Worm (Caenorhabditis elegans): ENCODE results near the gene M163.9.

The M163.9 gene

DNA sequence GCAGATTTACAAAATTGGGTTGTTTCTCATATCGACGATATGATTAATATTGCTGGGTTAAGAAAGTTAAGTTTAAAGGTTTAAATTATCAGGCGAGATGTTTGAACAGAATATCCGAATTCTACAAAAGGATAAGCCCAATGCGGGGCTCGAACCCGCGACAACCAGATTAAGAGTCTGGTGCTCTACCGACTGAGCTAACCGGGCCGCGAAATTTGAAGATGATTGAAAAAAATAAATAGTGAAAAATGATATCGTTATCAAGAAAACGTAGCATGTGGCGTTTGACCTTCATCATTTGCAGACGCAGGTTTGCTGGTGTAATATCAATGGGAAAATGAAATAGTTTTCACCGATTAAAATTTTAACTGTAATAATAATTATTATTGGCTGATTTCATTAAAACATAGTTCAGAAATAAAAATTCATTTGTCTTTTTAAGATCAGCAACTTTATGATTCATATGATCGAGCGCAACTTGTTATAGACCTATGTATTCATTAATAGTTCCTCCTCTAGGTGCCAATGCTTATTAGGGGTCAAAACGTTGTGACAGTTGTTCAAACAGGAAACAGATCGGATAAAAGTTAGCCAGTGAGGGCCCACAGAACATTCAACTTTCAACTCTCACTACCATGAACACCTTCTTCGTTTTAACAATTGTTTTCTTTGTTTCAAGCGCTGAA, 9.5 kb downstream of the M163.9 start, which contains the start of gene M163.11 (continued):
- TF ChIP-seq F44E2.7 (GFP tag; IDR thresholded peaks at IDR 0.05): 0 out of 2 replicates have a peak, but pooled peaks have one; percentile 62
- peak; percentile 82; the same call in 1 of the 2 replicates for TF ChIP-seq F26F4.8 (GFP tag; conservative IDR thresholded peaks at IDR 0.05)
- TF ChIP-seq lim-7 (GFP tag; IDR thresholded peaks at IDR 0.05): peak; percentile 81
- peak; percentile 27 for TF ChIP-seq lin-13 (GFP tag; optimal IDR thresholded peaks at IDR 0.05)
- TF ChIP-seq lir-3 (tag; optimal IDR thresholded peaks at IDR 0.05): no peak
- peak; percentile 72; the same call in 1 of the 2 replicates for TF ChIP-seq lin-1 (GFP tag; IDR thresholded peaks at IDR 0.05)

DNA sequence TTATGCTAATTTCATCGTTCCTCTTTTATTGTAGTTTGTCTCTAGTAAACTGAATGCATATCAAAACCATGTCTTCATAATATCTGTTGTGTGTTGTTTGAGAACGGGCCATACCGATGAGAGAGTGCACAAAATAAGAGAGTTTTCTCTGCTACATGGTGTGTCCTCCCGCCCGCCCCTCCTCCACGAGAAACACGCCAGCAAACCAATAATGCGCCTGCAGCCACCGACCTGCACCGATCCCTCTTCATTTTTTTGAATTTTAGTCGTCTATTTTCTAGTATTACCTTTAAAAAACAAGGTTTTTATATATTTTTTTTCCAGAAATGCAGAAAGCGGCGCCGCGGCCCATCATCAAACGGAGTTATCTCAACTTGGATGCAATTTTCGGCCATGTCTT, 10.9 kb downstream of the M163.9 start, which contains the start of gene gfi-3:
Gene gfi-3 (plus strand): TSS at position 325 of the 400 bp plus-strand sequence.
- TF ChIP-seq php-3 (GFP tag; IDR thresholded peaks at IDR 0.05) (no peak), lim-7 (GFP tag; IDR thresholded peaks at IDR 0.05) (no peak), nhr-28 (tag; optimal IDR thresholded peaks at IDR 0.05) (peak; percentile 67), lsy-2 (tag; optimal IDR thresholded peaks at IDR 0.05) (peak in 1 of 2 experiments; percentile 85), ceh-82 (tag; optimal IDR thresholded peaks at IDR 0.05) (no peak), pqm-1 (tag; optimal IDR thresholded peaks at IDR 0.05) (no peak), Y75B8A.6 (GFP tag; IDR thresholded peaks at IDR 0.05) (no peak), ztf-7 (tag; optimal IDR thresholded peaks at IDR 0.05) (peak; percentile 45), zfp-3 (GFP tag; conservative IDR thresholded peaks at IDR 0.05) (no peak), nhr-77 (tag; optimal IDR thresholded peaks at IDR 0.05) (peak; percentile 30), nhr-48 (tag; optimal IDR thresholded peaks at IDR 0.05) (peak; percentile 66), ces-1 (GFP tag; optimal IDR thresholded peaks at IDR 0.05) (no peak), ceh-32 (tag; optimal IDR thresholded peaks at IDR 0.05; ENCODE audit: poor library complexity) (no peak), F37D6.2 (tag; optimal IDR thresholded peaks at IDR 0.05) (peak; percentile 53), unc-62 (GFP tag; optimal IDR thresholded peaks at IDR 0.05 in 1 of 2) (no peak), unc-62 (tag; optimal IDR thresholded peaks at IDR 0.05) (no peak), lin-13 (GFP tag; optimal IDR thresholded peaks at IDR 0.05) (peak; percentile 61), F49E8.2 (tag; optimal IDR thresholded peaks at IDR 0.05; ENCODE audit: borderline replicate concordance) (no peak), nhr-111 (GFP tag; optimal IDR thresholded peaks at IDR 0.05) (no peak), nhr-102 (tag; optimal IDR thresholded peaks at IDR 0.05) (peak; percentile 79), ctbp-1 (GFP tag; IDR thresholded peaks at IDR 0.05) (peak; percentile 72), lin-38 (GFP tag; IDR thresholded peaks at IDR 0.05) (no peak), gei-8 (GFP tag; optimal IDR thresholded peaks at IDR 0.05) (no peak), spr-3 (GFP tag; optimal IDR thresholded peaks at IDR 0.05) (peak; percentile 12), zip-11 (GFP tag; IDR thresholded peaks at IDR 0.05) (no peak), D1046.2 (GFP tag; IDR thresholded peaks at IDR 0.05) (no peak), sdz-12 (GFP tag; optimal IDR thresholded peaks at IDR 0.05) (no peak), fkh-10 (GFP tag; optimal IDR thresholded peaks at IDR 0.05) (peak; percentile 31), mep-1 (tag; optimal IDR thresholded peaks at IDR 0.05) (peak; percentile 92), lir-3 (tag; optimal IDR thresholded peaks at IDR 0.05) (no peak), nhr-42 (GFP tag; IDR thresholded peaks at IDR 0.05) (peak; percentile 74; the same call in 1 of the 2 replicates), spr-1 (tag; optimal IDR thresholded peaks at IDR 0.05) (peak; percentile 46), hif-1 (tag; optimal IDR thresholded peaks at IDR 0.05) (peak in 1 of 2 experiments; percentile 58), nhr-10 (tag; optimal IDR thresholded peaks at IDR 0.05) (no peak), pha-4 (GFP tag; IDR thresholded peaks at IDR 0.05) (peak; percentile 78), pha-4 (tag; optimal IDR thresholded peaks at IDR 0.05) (no peak), tag-97 (GFP tag; IDR thresholded peaks at IDR 0.05) (no peak), nhr-6 (tag; optimal IDR thresholded peaks at IDR 0.05) (peak; percentile 29), saeg-2 (GFP tag; IDR thresholded peaks at IDR 0.05) (0 out of 2 replicates have a peak, but pooled peaks have one; percentile 46), madf-9 (GFP tag; conservative IDR thresholded peaks at IDR 0.05) (no peak), dmd-8 (GFP tag; IDR thresholded peaks at IDR 0.05) (0 out of 2 replicates have a peak, but pooled peaks have one; percentile 31), nhr-237 (tag; optimal IDR thresholded peaks at IDR 0.05) (no peak), dve-1 (tag; optimal IDR thresholded peaks at IDR 0.05; ENCODE audit: insufficient read depth) (peak; percentile 95), mdt-29 (GFP tag; IDR thresholded peaks at IDR 0.05) (no peak), Y5F2A.4 (GFP tag; optimal IDR thresholded peaks at IDR 0.05) (no peak)
